Fruit fly (Drosophila melanogaster) S2 (cell line): ENCODE measurements around the gene CG7968.

ENCODE experiments used
- CG8478 ChIP-seq: fragments of >200 bp; optimal IDR thresholded peaks from 2 replicates; lab custom pipeline; 2018
- CTCF ChIP-seq, 2 experiments: fragments of >200 bp; optimal IDR thresholded peaks; 2 replicates each; lab custom pipeline; 2018

dm6 chr2L:13892826-13893225, 43.6 kb downstream of the CG7968 start:
- TF ChIP-seq CG8478 (lab: Kevin White, UChicago) (no peak), CTCF (optimal IDR thresholded peaks at IDR 0.05; lab: Kevin White, UChicago) (peak; percentile 11 to 28)
